Comparison of ENCODE assay signal across 6 worm cellular contexts in genomic region chrIV:6958696-6959095, ce11.
TF ChIP-seq lines count a peak whose summit lies in the region.

No protein-coding gene starts in this region.

TF ChIP-seq in whole organism, L1 larva, 84 proteins besides CTCF, POLR2A, EP300 and RAD21 (continues in another document):
- TF ChIP-seq lin-14 (GFP tag; optimal IDR thresholded peaks at IDR 0.05; lab: Kevin White, UChicago) (peak; percentile 80), ceh-82 (tag; optimal IDR thresholded peaks at IDR 0.05; lab: Kevin White, UChicago) (peak in 1 of 3 experiments; percentile 22), dsc-1 (tag; optimal IDR thresholded peaks at IDR 0.05; lab: Kevin White, UChicago) (no peak), jun-1 (tag; optimal IDR thresholded peaks at IDR 0.05; lab: Kevin White, UChicago) (no peak), fkh-10 (GFP tag; optimal IDR thresholded peaks at IDR 0.05; lab: Kevin White, UChicago) (peak; percentile 1), sox-4 (tag; optimal IDR thresholded peaks at IDR 0.05; lab: Kevin White, UChicago) (no peak), snu-23 (GFP tag; optimal IDR thresholded peaks at IDR 0.05; lab: Kevin White, UChicago) (peak; percentile 3), nhr-11 (tag; optimal IDR thresholded peaks at IDR 0.05; lab: Kevin White, UChicago) (no peak), grh-1 (GFP tag; IDR thresholded peaks at IDR 0.05; lab: Robert Waterston, UW) (no peak), aly-2 (tag; optimal IDR thresholded peaks at IDR 0.05; lab: Kevin White, UChicago) (no peak), swsn-7 (tag; optimal IDR thresholded peaks at IDR 0.05; lab: Kevin White, UChicago) (peak; percentile 14), unc-98 (GFP tag; IDR thresholded peaks at IDR 0.05; lab: Robert Waterston, UW) (no peak), ceh-8 (GFP tag; optimal IDR thresholded peaks at IDR 0.05; lab: Kevin White, UChicago) (no peak), xbp-1 (tag; optimal IDR thresholded peaks at IDR 0.05; lab: Kevin White, UChicago) (no peak), nhr-85 (tag; lab: Kevin White, UChicago) (no peak), efl-3 (GFP tag; optimal IDR thresholded peaks at IDR 0.05; lab: Kevin White, UChicago) (no peak)

TF ChIP-seq in whole organism, L2 larva, 48 proteins besides CTCF, POLR2A, EP300 and RAD21 (continues in another document):
- TF ChIP-seq nhr-25 (tag; optimal IDR thresholded peaks at IDR 0.05; lab: Kevin White, UChicago) (no peak), ztf-4 (tag; optimal IDR thresholded peaks at IDR 0.05; lab: Kevin White, UChicago) (no peak), unc-55 (GFP tag; optimal IDR thresholded peaks at IDR 0.05; lab: Kevin White, UChicago) (peak; percentile 53), sma-9 (GFP tag; optimal IDR thresholded peaks at IDR 0.05; lab: Kevin White, UChicago) (peak; percentile 5), sma-9 (tag; optimal IDR thresholded peaks at IDR 0.05; lab: Kevin White, UChicago) (no peak), skn-1 (tag; optimal IDR thresholded peaks at IDR 0.05; lab: Kevin White, UChicago) (no peak), nhr-21 (tag; optimal IDR thresholded peaks at IDR 0.05; lab: Kevin White, UChicago) (no peak), nhr-12 (tag; optimal IDR thresholded peaks at IDR 0.05; lab: Kevin White, UChicago) (no peak), peb-1 (tag; optimal IDR thresholded peaks at IDR 0.05; lab: Kevin White, UChicago) (no peak), F13H6.1 (tag; optimal IDR thresholded peaks at IDR 0.05; lab: Kevin White, UChicago) (peak; percentile 12), dmd-4 (tag; optimal IDR thresholded peaks at IDR 0.05; lab: Kevin White, UChicago) (no peak), R02D3.7 (tag; optimal IDR thresholded peaks at IDR 0.05; lab: Kevin White, UChicago) (no peak), unc-62 (GFP tag; optimal IDR thresholded peaks at IDR 0.05; lab: Kevin White, UChicago) (no peak), blmp-1 (tag; optimal IDR thresholded peaks at IDR 0.05; lab: Kevin White, UChicago; ENCODE audit: insufficient read depth) (no peak), ztf-11 (tag; optimal IDR thresholded peaks at IDR 0.05; lab: Kevin White, UChicago) (no peak), ZK546.5 (tag; optimal IDR thresholded peaks at IDR 0.05; lab: Kevin White, UChicago) (no peak)

TF ChIP-seq in whole organism, L3 larva, 47 proteins besides CTCF, POLR2A, EP300 and RAD21 (continues in another document):
- TF ChIP-seq skn-1 (tag; optimal IDR thresholded peaks at IDR 0.05; lab: Kevin White, UChicago) (no peak), snpc-4 (tag; optimal IDR thresholded peaks at IDR 0.05; lab: Kevin White, UChicago) (no peak), mdl-1 (tag; optimal IDR thresholded peaks at IDR 0.05; lab: Kevin White, UChicago) (no peak), pha-4 (tag; optimal IDR thresholded peaks at IDR 0.05; lab: Kevin White, UChicago) (no peak), nhr-11 (tag; optimal IDR thresholded peaks at IDR 0.05; lab: Kevin White, UChicago) (no peak), R02D3.7 (tag; optimal IDR thresholded peaks at IDR 0.05; lab: Kevin White, UChicago) (no peak), ztf-11 (tag; optimal IDR thresholded peaks at IDR 0.05; lab: Kevin White, UChicago) (no peak), eor-1 (tag; optimal IDR thresholded peaks at IDR 0.05; lab: Kevin White, UChicago) (no peak), nfya-1 (tag; optimal IDR thresholded peaks at IDR 0.05; lab: Kevin White, UChicago; ENCODE audit: insufficient read depth) (peak; percentile 62), nhr-77 (tag; optimal IDR thresholded peaks at IDR 0.05; lab: Kevin White, UChicago) (no peak), nhr-25 (tag; optimal IDR thresholded peaks at IDR 0.05; lab: Kevin White, UChicago) (no peak), unc-62 (GFP tag; optimal IDR thresholded peaks at IDR 0.05; lab: Kevin White, UChicago) (no peak), elt-3 (tag; optimal IDR thresholded peaks at IDR 0.05; lab: Kevin White, UChicago) (no peak), egl-27 (tag; optimal IDR thresholded peaks at IDR 0.05; lab: Kevin White, UChicago) (no peak), fkh-2 (tag; optimal IDR thresholded peaks at IDR 0.05; lab: Kevin White, UChicago) (no peak), ama-1 (optimal IDR thresholded peaks at IDR 0.05; lab: Kevin White, UChicago) (no peak), nhr-237 (tag; optimal IDR thresholded peaks at IDR 0.05; lab: Kevin White, UChicago) (no peak)

TF ChIP-seq in whole organism, L4 larva, 104 proteins besides CTCF, POLR2A, EP300 and RAD21 (continues in another document):
- TF ChIP-seq daf-19 (GFP tag; conservative IDR thresholded peaks at IDR 0.05; lab: Robert Waterston, UW) (no peak), set-16 (GFP tag; IDR thresholded peaks at IDR 0.05; lab: Robert Waterston, UW) (no peak; the same call in 1 of the 2 replicates), Y105C5A.15 (GFP tag; IDR thresholded peaks at IDR 0.05; lab: Robert Waterston, UW) (no peak), F10B5.3 (tag; optimal IDR thresholded peaks at IDR 0.05; lab: Kevin White, UChicago) (no peak), lin-13 (GFP tag; optimal IDR thresholded peaks at IDR 0.05; lab: Kevin White, UChicago) (no peak), sdz-12 (GFP tag; optimal IDR thresholded peaks at IDR 0.05; lab: Kevin White, UChicago) (no peak), ama-1 (optimal IDR thresholded peaks at IDR 0.05; lab: Kevin White, UChicago) (no peak), lin-1 (GFP tag; IDR thresholded peaks at IDR 0.05; lab: Robert Waterston, UW) (no peak), unc-39 (tag; optimal IDR thresholded peaks at IDR 0.05; lab: Kevin White, UChicago) (no peak), mxl-3 (GFP tag; optimal IDR thresholded peaks at IDR 0.05; lab: Kevin White, UChicago) (no peak), Y5F2A.4 (GFP tag; optimal IDR thresholded peaks at IDR 0.05; lab: Kevin White, UChicago) (no peak), skn-1 (tag; optimal IDR thresholded peaks at IDR 0.05; lab: Kevin White, UChicago) (no peak), F37D6.2 (tag; optimal IDR thresholded peaks at IDR 0.05; lab: Kevin White, UChicago) (no peak), egl-27 (tag; optimal IDR thresholded peaks at IDR 0.05; lab: Kevin White, UChicago) (no peak), tag-97 (GFP tag; IDR thresholded peaks at IDR 0.05; lab: Robert Waterston, UW) (no peak), ceh-82 (tag; optimal IDR thresholded peaks at IDR 0.05; lab: Kevin White, UChicago) (no peak), nhr-6 (tag; optimal IDR thresholded peaks at IDR 0.05; lab: Kevin White, UChicago) (no peak), ceh-20 (GFP tag; IDR thresholded peaks at IDR 0.05; lab: Robert Waterston, UW) (peak; percentile 64; the same call in 1 of the 2 replicates)

TF ChIP-seq in whole organism, late embryonic, 69 proteins besides CTCF, POLR2A, EP300 and RAD21:
- TF ChIP-seq ttx-3 (tag; optimal IDR thresholded peaks at IDR 0.05; lab: Kevin White, UChicago) (no peak), eyg-1 (tag; optimal IDR thresholded peaks at IDR 0.05; lab: Kevin White, UChicago) (no peak), ceh-48 (tag; optimal IDR thresholded peaks at IDR 0.05; lab: Kevin White, UChicago) (peak; percentile 95), ceh-31 (tag; optimal IDR thresholded peaks at IDR 0.05; lab: Kevin White, UChicago) (peak; percentile 45), lim-6 (tag; optimal IDR thresholded peaks at IDR 0.05; lab: Kevin White, UChicago) (no peak), unc-55 (GFP tag; optimal IDR thresholded peaks at IDR 0.05; lab: Kevin White, UChicago) (peak; percentile 23), unc-3 (GFP tag; conservative IDR thresholded peaks at IDR 0.05; lab: Robert Waterston, UW) (no peak), unc-3 (tag; optimal IDR thresholded peaks at IDR 0.05; lab: Kevin White, UChicago) (peak; percentile 52), ceh-2 (tag; optimal IDR thresholded peaks at IDR 0.05; lab: Kevin White, UChicago) (no peak), nfya-1 (tag; optimal IDR thresholded peaks at IDR 0.05; lab: Kevin White, UChicago) (peak; percentile 50), T23F11.4 (GFP tag; optimal IDR thresholded peaks at IDR 0.05; lab: Kevin White, UChicago) (no peak), hlh-8 (tag; optimal IDR thresholded peaks at IDR 0.05; lab: Kevin White, UChicago) (no peak)
TF ChIP-seq in whole organism, late embryonic: peak in this region for 5.

TF ChIP-seq in whole organism, mixed stage, embryonic, 35 proteins besides CTCF, POLR2A, EP300 and RAD21:
- peak; percentile 37 for TF ChIP-seq ces-1 (GFP tag; optimal IDR thresholded peaks at IDR 0.05; lab: Kevin White, UChicago)
- no peak for TF ChIP-seq hlh-1 (tag; optimal IDR thresholded peaks at IDR 0.05; lab: Kevin White, UChicago)
- TF ChIP-seq unc-120 (tag; optimal IDR thresholded peaks at IDR 0.05; lab: Kevin White, UChicago; ENCODE audit: poor library complexity, severe bottlenecking), result no peak
- peak; percentile 11 for TF ChIP-seq mls-2 (tag; optimal IDR thresholded peaks at IDR 0.05; lab: Kevin White, UChicago)
- TF ChIP-seq snpc-4 (tag; optimal IDR thresholded peaks at IDR 0.05; lab: Kevin White, UChicago), result no peak
- no peak for TF ChIP-seq sem-2 (GFP tag; optimal IDR thresholded peaks at IDR 0.05; lab: Kevin White, UChicago)
- no peak for TF ChIP-seq blmp-1 (tag; optimal IDR thresholded peaks at IDR 0.05; lab: Kevin White, UChicago)
- TF ChIP-seq mep-1 (tag; optimal IDR thresholded peaks at IDR 0.05; lab: Kevin White, UChicago), result no peak
- TF ChIP-seq ztf-11 (tag; optimal IDR thresholded peaks at IDR 0.05; lab: Kevin White, UChicago), result no peak
- no peak for TF ChIP-seq lsy-2 (tag; optimal IDR thresholded peaks at IDR 0.05; lab: Kevin White, UChicago)
- TF ChIP-seq flh-1 (GFP tag; optimal IDR thresholded peaks at IDR 0.05; lab: Kevin White, UChicago), result no peak
- TF ChIP-seq nhr-76 (tag; optimal IDR thresholded peaks at IDR 0.05; lab: Kevin White, UChicago), result no peak
- no peak for TF ChIP-seq nhr-28 (tag; optimal IDR thresholded peaks at IDR 0.05; lab: Kevin White, UChicago)

Comparison
In these comparisons a context has a peak if more than half of its experiments do, and no peak if none do; other contexts are left out.
1. Of the 29 proteins assayed by ChIP-seq in both whole organism, L4 larva and whole organism, L1 larva: peak only in whole organism, L4 larva: mep-1; only in whole organism, L1 larva: fkh-10; in both: none; in neither: 24; mixed calls (peak in some experiments, not most) for 3.